Worm (Caenorhabditis elegans) whole organism, L1 larva: ENCODE measurements around the gene zip-3.
A peak's percentile ranks its signal among the peaks of the same experiment; 100 is the strongest.

Source experiments
- C04F5.9 ChIP-seq: sonication (generic microtip); optimal IDR thresholded peaks from 2 replicates; lab custom pipeline; 2016; ENCODE audit warnings: missing genetic modification characterization, missing compliant biosample characterization
- C16A3.4 ChIP-seq: fragments of 150-350 bp; optimal IDR thresholded peaks from 2 replicates; lab custom pipeline; 2014; ENCODE audit warnings: missing biosample characterization, missing genetic modification characterization
- C34B4.2 ChIP-seq: sonication (generic microtip); optimal IDR thresholded peaks from 2 replicates; lab custom pipeline; 2017; ENCODE audit warnings: mild to moderate bottlenecking, missing genetic modification characterization, missing compliant biosample characterization
- F16B12.6 ChIP-seq: fragments of 150-350 bp; optimal IDR thresholded peaks from 2 replicates; lab custom pipeline; 2014; ENCODE audit warnings: missing biosample characterization, missing genetic modification characterization
- blmp-1 ChIP-seq: fragments of 150-350 bp; optimal IDR thresholded peaks from 2 replicates; lab custom pipeline; 2014; ENCODE audit warnings: missing biosample characterization, missing genetic modification characterization
- ceh-82 ChIP-seq, 3 experiments: fragments of 150-350 bp in 1 of 3; sonication (generic microtip) in 2 of 3; optimal IDR thresholded peaks; 2 replicates each; lab custom pipeline; 2014 to 2017; ENCODE audit warnings: missing biosample characterization in 3 of 3, missing genetic modification characterization in 3 of 3
- ceh-90 ChIP-seq: sonication (generic microtip); optimal IDR thresholded peaks from 2 replicates; lab custom pipeline; 2016; ENCODE audit warnings: missing genetic modification characterization, missing compliant biosample characterization
- ces-1 ChIP-seq: fragments of 150-350 bp; optimal IDR thresholded peaks from 2 replicates; lab custom pipeline; 2014; ENCODE audit warnings: missing biosample characterization, missing genetic modification reagents, missing genetic modification characterization
- dpl-1 ChIP-seq, 3 experiments: fragments of 150-350 bp in 2 of 3; sonication (generic microtip) in 1 of 3; optimal IDR thresholded peaks; 2 replicates each; lab custom pipeline; 2014 to 2017; ENCODE audit warnings: missing biosample characterization in 3 of 3, missing genetic modification characterization in 3 of 3, missing genetic modification reagents in 3 of 3
- efl-1 ChIP-seq, 4 experiments: fragments of 150-350 bp; optimal IDR thresholded peaks in 3 of 4; peaks in 1 of 4; 1 replicate in 1 of 4; 2 replicates in 3 of 4; lab custom pipeline; 2014; ENCODE audit warnings: missing biosample characterization in 2 of 4, missing genetic modification characterization in 2 of 4, missing genetic modification reagents in 2 of 4
- egl-13 ChIP-seq: sonication (generic microtip); optimal IDR thresholded peaks from 2 replicates; lab custom pipeline; 2016; ENCODE audit warnings: missing genotype, missing genetic modification reagents, missing genetic modification characterization, missing compliant biosample characterization
- elt-3 ChIP-seq, 6 experiments: fragments of 150-350 bp in 1 of 6; sonication (generic microtip); optimal IDR thresholded peaks; 2 replicates each; lab custom pipeline; 2017 to 2018; ENCODE audit warnings: missing biosample characterization in 6 of 6, missing genetic modification characterization in 6 of 6, inconsistent platforms in 1 of 6
- fkh-10 ChIP-seq: sonication (generic microtip); optimal IDR thresholded peaks from 2 replicates; lab custom pipeline; 2017; ENCODE audit warnings: missing biosample characterization, missing genetic modification reagents, missing genetic modification characterization
- fkh-8 ChIP-seq: sonication (generic microtip); optimal IDR thresholded peaks from 2 replicates; lab custom pipeline; 2016; ENCODE audit warnings: mild to moderate bottlenecking, missing genetic modification characterization, missing compliant biosample characterization
- grh-1 ChIP-seq: fragments of 200-800 bp; sonication (Bioruptor generic); IDR thresholded peaks from 2 replicates; pipeline ENCODE4 v1.3.6; 2022; ENCODE audit warnings: missing genetic modification reagents, missing genetic modification characterization, missing compliant biosample characterization
- hpl-2 ChIP-seq: fragments of 150-350 bp; optimal IDR thresholded peaks from 2 replicates; lab custom pipeline; 2014; ENCODE audit warnings: missing biosample characterization, missing genetic modification reagents, missing genetic modification characterization
- isw-1 ChIP-seq: fragments of 200-800 bp; sonication (Bioruptor generic); IDR thresholded peaks from 2 replicates; pipeline ENCODE4 v1.3.6; 2022; ENCODE audit warnings: missing genetic modification characterization, missing compliant biosample characterization
- jun-1 ChIP-seq: fragments of 150-350 bp; optimal IDR thresholded peaks from 2 replicates; lab custom pipeline; 2014; ENCODE audit warnings: missing biosample characterization, missing genetic modification reagents, missing genetic modification characterization
- lin-13 ChIP-seq: fragments of 150-350 bp; optimal IDR thresholded peaks from 2 replicates; lab custom pipeline; 2014; ENCODE audit warnings: missing biosample characterization, missing genetic modification reagents, missing genetic modification characterization
- lin-14 ChIP-seq: fragments of 200-800 bp; sonication (Bioruptor generic); optimal IDR thresholded peaks from 2 replicates; lab custom pipeline; 2018; ENCODE audit warnings: mild to moderate bottlenecking, missing genetic modification characterization, moderate library complexity, missing compliant biosample characterization
- lin-15B ChIP-seq: fragments of 150-350 bp; sonication (generic microtip); optimal IDR thresholded peaks from 3 replicates; lab custom pipeline; 2014; ENCODE audit warnings: missing biosample characterization, missing genetic modification characterization
- lin-39 ChIP-seq: fragments of 150-350 bp; optimal IDR thresholded peaks from 2 replicates; lab custom pipeline; 2014; ENCODE audit warnings: missing biosample characterization, missing genetic modification reagents, missing genetic modification characterization
- lir-3 ChIP-seq: sonication (generic microtip); optimal IDR thresholded peaks from 2 replicates; lab custom pipeline; 2016; ENCODE audit warnings: mild to moderate bottlenecking, missing genetic modification characterization, moderate library complexity, missing compliant biosample characterization; ENCODE audit not compliant: poor library complexity
- mdl-1 ChIP-seq, 2 experiments: fragments of 150-350 bp; optimal IDR thresholded peaks; 2 replicates each; lab custom pipeline; 2014 to 2017; ENCODE audit warnings: missing biosample characterization in 2 of 2, missing genetic modification characterization in 2 of 2, inconsistent platforms in 1 of 2
- mep-1 ChIP-seq: fragments of 150-350 bp; optimal IDR thresholded peaks from 2 replicates; lab custom pipeline; 2014; ENCODE audit warnings: missing biosample characterization, missing genetic modification characterization
- nhr-12 ChIP-seq: sonication (generic microtip); optimal IDR thresholded peaks from 2 replicates; lab custom pipeline; 2017; ENCODE audit warnings: missing biosample characterization, missing genetic modification characterization
- nhr-19 ChIP-seq: fragments of 200-800 bp; sonication (Bioruptor generic); conservative IDR thresholded peaks from 2 replicates; pipeline ENCODE4 v1.3.6; 2022; ENCODE audit warnings: missing genetic modification characterization, missing compliant biosample characterization
- nhr-20 ChIP-seq: sonication (generic microtip); optimal IDR thresholded peaks from 2 replicates; lab custom pipeline; 2016; ENCODE audit warnings: mild to moderate bottlenecking, missing genetic modification characterization, missing compliant biosample characterization
- nhr-84 ChIP-seq: sonication (generic microtip); optimal IDR thresholded peaks from 2 replicates; lab custom pipeline; 2017; ENCODE audit warnings: missing biosample characterization, missing genetic modification characterization
- nhr-85 ChIP-seq: sonication (generic microtip); peaks from one replicate; lab custom pipeline; 2016; ENCODE audit warnings: missing genetic modification characterization, inconsistent platforms, missing compliant biosample characterization
- pag-3 ChIP-seq: sonication (generic microtip); optimal IDR thresholded peaks from 2 replicates; lab custom pipeline; 2017; ENCODE audit warnings: missing genetic modification characterization, mild to moderate bottlenecking, missing compliant biosample characterization, antibody characterized with exemption, borderline replicate concordance; ENCODE audit not compliant: insufficient read depth
- pax-3 ChIP-seq: fragments of 200-800 bp; sonication (Bioruptor generic); optimal IDR thresholded peaks from 2 replicates; lab custom pipeline; 2018; ENCODE audit warnings: mild to moderate bottlenecking, missing genetic modification characterization, moderate library complexity, missing compliant biosample characterization
- rnt-1 ChIP-seq: sonication (generic microtip); optimal IDR thresholded peaks from 2 replicates; lab custom pipeline; 2016; ENCODE audit warnings: mild to moderate bottlenecking, missing genetic modification characterization, moderate library complexity, missing compliant biosample characterization
- skn-1 ChIP-seq: fragments of 150-350 bp; optimal IDR thresholded peaks from 2 replicates; lab custom pipeline; 2014; ENCODE audit warnings: missing biosample characterization, missing genetic modification characterization
- snpc-4 ChIP-seq: fragments of 150-350 bp; optimal IDR thresholded peaks from 2 replicates; lab custom pipeline; 2014; ENCODE audit warnings: missing biosample characterization, missing genetic modification characterization
- snu-23 ChIP-seq: sonication (generic microtip); optimal IDR thresholded peaks from 2 replicates; lab custom pipeline; 2016; ENCODE audit warnings: missing genetic modification characterization, missing compliant biosample characterization
- sox-4 ChIP-seq: sonication (generic microtip); optimal IDR thresholded peaks from 2 replicates; lab custom pipeline; 2016; ENCODE audit warnings: missing genetic modification characterization, missing compliant biosample characterization
- sptf-1 ChIP-seq: fragments of 150-350 bp; optimal IDR thresholded peaks from 2 replicates; lab custom pipeline; 2014; ENCODE audit warnings: missing biosample characterization, missing genetic modification characterization
- sup-37 ChIP-seq: fragments of 200-800 bp; sonication (Bioruptor generic); optimal IDR thresholded peaks from 2 replicates; lab custom pipeline; 2018; ENCODE audit warnings: mild to moderate bottlenecking, missing genetic modification characterization, missing compliant biosample characterization
- swsn-7 ChIP-seq: sonication (generic microtip); optimal IDR thresholded peaks from 2 replicates; lab custom pipeline; 2016; ENCODE audit warnings: missing genetic modification characterization, missing compliant biosample characterization
- tbx-2 ChIP-seq: sonication (generic microtip); optimal IDR thresholded peaks from 2 replicates; lab custom pipeline; 2016; ENCODE audit warnings: missing genetic modification characterization, missing compliant biosample characterization
- unc-62 ChIP-seq: fragments of 150-350 bp; optimal IDR thresholded peaks from 2 replicates; lab custom pipeline; 2014; ENCODE audit warnings: missing biosample characterization, missing genetic modification reagents, missing genetic modification characterization
- unc-86 ChIP-seq: sonication (generic microtip); optimal IDR thresholded peaks from 2 replicates; lab custom pipeline; 2016; ENCODE audit warnings: missing genetic modification characterization, missing compliant biosample characterization
- xbp-1 ChIP-seq: sonication (generic microtip); optimal IDR thresholded peaks from 2 replicates; lab custom pipeline; 2016; ENCODE audit warnings: missing genetic modification characterization, missing compliant biosample characterization
- zag-1 ChIP-seq: fragments of 150-350 bp; optimal IDR thresholded peaks from 2 replicates; lab custom pipeline; 2014; ENCODE audit warnings: missing biosample characterization, missing genetic modification characterization
- ztf-11 ChIP-seq, 2 experiments: sonication (generic microtip); optimal IDR thresholded peaks; 2 replicates each; lab custom pipeline; 2016 to 2017; ENCODE audit warnings: missing genetic modification characterization in 2 of 2, missing biosample characterization in 1 of 2, missing compliant biosample characterization in 1 of 2

The zip-3 gene

DNA sequence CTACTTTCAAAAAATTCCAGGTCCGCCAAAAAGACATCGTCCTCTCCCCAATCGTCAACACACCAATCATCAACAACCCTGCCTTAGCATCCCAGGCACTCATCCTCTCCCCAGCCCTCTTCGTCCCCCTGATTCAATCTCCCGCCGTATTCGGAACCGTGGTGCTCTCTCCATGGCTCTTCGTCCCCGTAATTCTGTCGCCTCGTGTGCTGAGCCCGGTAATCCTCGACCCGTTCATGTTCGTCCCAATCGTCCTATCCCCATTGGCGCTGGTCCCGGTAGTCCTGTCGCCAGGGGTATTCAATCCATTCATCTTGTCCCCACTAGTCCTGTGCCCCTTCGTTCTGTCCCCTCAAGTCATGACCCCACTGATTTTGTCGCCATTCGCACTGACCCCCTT, 38.2 kb downstream of the zip-3 start:
- TF ChIP-seq efl-1 (optimal IDR thresholded peaks at IDR 0.05; lab: Kevin White, UChicago) (no peak), efl-1 (GFP tag; optimal IDR thresholded peaks at IDR 0.05 in 1 of 2; lab: Kevin White, UChicago) (peak in 1 of 2 experiments; percentile 84), snu-23 (GFP tag; lab: Kevin White, UChicago) (no peak)

DNA sequence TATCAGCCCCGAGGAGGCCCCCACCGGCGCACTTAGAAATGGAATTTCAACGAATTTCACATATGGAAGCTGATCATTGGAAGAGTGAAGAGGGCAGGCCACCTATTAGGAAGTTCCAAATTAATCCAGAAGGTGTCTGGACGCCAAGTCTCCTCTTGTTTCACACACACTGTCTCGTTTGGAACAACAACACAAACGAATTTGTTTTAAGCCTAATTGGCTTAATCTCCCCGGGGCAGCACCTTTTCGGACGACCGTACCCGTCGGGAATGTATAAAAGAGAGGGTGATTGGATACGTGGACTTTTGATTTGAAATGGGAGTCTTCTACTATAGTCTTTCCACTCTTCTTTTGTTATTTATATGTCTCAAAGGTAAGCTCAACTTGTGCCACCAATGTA, 41.2 kb downstream of the zip-3 start, which contains the start of gene mltn-3:
Gene mltn-3, plus strand, starts transcription at position 301 of the 400 bp plus-strand sequence.
- no peak for TF ChIP-seq F16B12.6 (tag; lab: Kevin White, UChicago)
- TF ChIP-seq grh-1, result no peak
- TF ChIP-seq rnt-1 (tag; lab: Kevin White, UChicago), result no peak
- no peak for TF ChIP-seq tbx-2 (tag; lab: Kevin White, UChicago)
- TF ChIP-seq nhr-20 (tag; lab: Kevin White, UChicago), result no peak
- TF ChIP-seq jun-1 (tag; lab: Kevin White, UChicago), result no peak
- TF ChIP-seq unc-62 (GFP tag; lab: Kevin White, UChicago), result no peak
- TF ChIP-seq lin-14 (GFP tag; lab: Kevin White, UChicago), result no peak
- no peak for TF ChIP-seq blmp-1 (tag; lab: Kevin White, UChicago)
- no peak for TF ChIP-seq xbp-1 (tag; lab: Kevin White, UChicago)
- no peak for TF ChIP-seq ceh-90 (tag; lab: Kevin White, UChicago)

- TF ChIP-seq nhr-12 (tag; lab: Kevin White, UChicago), result no peak
- peak; percentile 46 for TF ChIP-seq C04F5.9 (tag; lab: Kevin White, UChicago)
- TF ChIP-seq elt-3 (tag; optimal IDR thresholded peaks at IDR 0.05; lab: Kevin White, UChicago), result peak in 2 of 6 experiments; percentile 32 to 50
- peak; percentile 89 for TF ChIP-seq skn-1 (tag; lab: Kevin White, UChicago)
- TF ChIP-seq sptf-1, result no peak
- TF ChIP-seq snu-23 (GFP tag; lab: Kevin White, UChicago), result peak; percentile 83
- peak; percentile 77 for TF ChIP-seq lin-14 (GFP tag; lab: Kevin White, UChicago)
- peak; percentile 99 for TF ChIP-seq F16B12.6 (tag; lab: Kevin White, UChicago)
- TF ChIP-seq ceh-82 (tag; optimal IDR thresholded peaks at IDR 0.05; lab: Kevin White, UChicago), result peak; percentile 19 to 90 (median 52)
- no peak for TF ChIP-seq hpl-2 (GFP tag; lab: Kevin White, UChicago)
- TF ChIP-seq mdl-1 (tag; optimal IDR thresholded peaks at IDR 0.05; lab: Kevin White, UChicago), result peak in 1 of 2 experiments; percentile 76
- TF ChIP-seq tbx-2 (tag; lab: Kevin White, UChicago), result peak; percentile 75
- TF ChIP-seq C16A3.4 (tag; lab: Kevin White, UChicago), result peak; percentile 83
- peak; percentile 64 for TF ChIP-seq nhr-19
- TF ChIP-seq lir-3 (tag; lab: Kevin White, UChicago), result no peak
- TF ChIP-seq pax-3, result peak; percentile 10
- peak; percentile 98 to 99 (median 98) for TF ChIP-seq dpl-1 (GFP tag; optimal IDR thresholded peaks at IDR 0.05; lab: Kevin White, UChicago)
- TF ChIP-seq zag-1 (tag; lab: Kevin White, UChicago), result no peak
- no peak for TF ChIP-seq lin-39 (tag; lab: Kevin White, UChicago)
- TF ChIP-seq mep-1, result peak; percentile 92
- peak; percentile 62 for TF ChIP-seq grh-1
- peak in 1 of 2 experiments; percentile 43 for TF ChIP-seq ztf-11 (tag; optimal IDR thresholded peaks at IDR 0.05; lab: Kevin White, UChicago)
- TF ChIP-seq unc-86 (tag; lab: Kevin White, UChicago), result peak; percentile 73
- TF ChIP-seq egl-13 (tag; lab: Kevin White, UChicago), result peak; percentile 32
- TF ChIP-seq rnt-1 (tag; lab: Kevin White, UChicago), result peak; percentile 86
- no peak for TF ChIP-seq ceh-90 (tag; lab: Kevin White, UChicago)
- TF ChIP-seq lin-13, result peak; percentile 76
- peak; percentile 88 for TF ChIP-seq blmp-1 (tag; lab: Kevin White, UChicago)
- TF ChIP-seq sox-4 (tag; lab: Kevin White, UChicago), result no peak
- TF ChIP-seq isw-1, result peak; percentile 69
- peak; percentile 81 for TF ChIP-seq nhr-85
- peak; percentile 77 for TF ChIP-seq snpc-4
- peak; percentile 26 for TF ChIP-seq lin-15B (tag; lab: Kevin White, UChicago)
- TF ChIP-seq swsn-7 (tag; lab: Kevin White, UChicago), result peak; percentile 73
- TF ChIP-seq pag-3 (tag; lab: Kevin White, UChicago), result no peak
- TF ChIP-seq nhr-84, result no peak
- TF ChIP-seq ces-1 (GFP tag; lab: Kevin White, UChicago), result no peak
- no peak for TF ChIP-seq C34B4.2 (tag; lab: Kevin White, UChicago)
- TF ChIP-seq xbp-1 (tag; lab: Kevin White, UChicago), result peak; percentile 80
- TF ChIP-seq fkh-8 (tag; lab: Kevin White, UChicago), result peak; percentile 65
- no peak for TF ChIP-seq sup-37 (GFP tag; lab: Kevin White, UChicago)
- peak; percentile 61 for TF ChIP-seq jun-1 (tag; lab: Kevin White, UChicago)
- TF ChIP-seq fkh-10, result peak; percentile 21
Measured at ce11 chrII:13908592-13908991, 48.7 kb downstream of the zip-3 start, which contains the start of gene citk-1. citk-1 (plus strand) TSS chrII:13908914.
